Worm (Caenorhabditis elegans) whole organism, L1 larva: ENCODE data around the gene piga-1.
A peak's percentile ranks its signal among the peaks of the same experiment; 100 is the strongest.

ENCODE experiments used
- C16A3.4 ChIP-seq: fragments of 150-350 bp; optimal IDR thresholded peaks from 2 replicates; lab custom pipeline; 2014; ENCODE audit warnings: missing biosample characterization, missing genetic modification characterization
- C34B4.2 ChIP-seq: sonication (generic microtip); optimal IDR thresholded peaks from 2 replicates; lab custom pipeline; 2017; ENCODE audit warnings: mild to moderate bottlenecking, missing genetic modification characterization, missing compliant biosample characterization
- F16B12.6 ChIP-seq: fragments of 150-350 bp; optimal IDR thresholded peaks from 2 replicates; lab custom pipeline; 2014; ENCODE audit warnings: missing biosample characterization, missing genetic modification characterization
- aha-1 ChIP-seq: fragments of 150-350 bp; optimal IDR thresholded peaks from 2 replicates; lab custom pipeline; 2014; ENCODE audit warnings: missing biosample characterization, missing genetic modification characterization
- aly-2 ChIP-seq: fragments of 150-350 bp; optimal IDR thresholded peaks from 2 replicates; lab custom pipeline; 2014; ENCODE audit warnings: missing biosample characterization, missing genetic modification characterization
- ceh-63 ChIP-seq: fragments of 200-800 bp; sonication (Bioruptor generic); optimal IDR thresholded peaks from 2 replicates; lab custom pipeline; 2018; ENCODE audit warnings: mild to moderate bottlenecking, missing genetic modification characterization, missing compliant biosample characterization
- ces-1 ChIP-seq: fragments of 150-350 bp; optimal IDR thresholded peaks from 2 replicates; lab custom pipeline; 2014; ENCODE audit warnings: missing biosample characterization, missing genetic modification reagents, missing genetic modification characterization
- dpl-1 ChIP-seq, 3 experiments: fragments of 150-350 bp in 2 of 3; sonication (generic microtip) in 1 of 3; optimal IDR thresholded peaks; 2 replicates each; lab custom pipeline; 2014 to 2017; ENCODE audit warnings: missing biosample characterization in 3 of 3, missing genetic modification characterization in 3 of 3, missing genetic modification reagents in 3 of 3
- efl-1 ChIP-seq, 4 experiments: fragments of 150-350 bp; optimal IDR thresholded peaks in 3 of 4; peaks in 1 of 4; 1 replicate in 1 of 4; 2 replicates in 3 of 4; lab custom pipeline; 2014; ENCODE audit warnings: missing biosample characterization in 2 of 4, missing genetic modification characterization in 2 of 4, missing genetic modification reagents in 2 of 4
- efl-3 ChIP-seq: fragments of 200-800 bp; sonication (Bioruptor generic); optimal IDR thresholded peaks from 2 replicates; lab custom pipeline; 2018; ENCODE audit warnings: mild to moderate bottlenecking, missing genetic modification characterization, missing compliant biosample characterization
- elt-3 ChIP-seq, 6 experiments: fragments of 150-350 bp in 1 of 6; sonication (generic microtip); optimal IDR thresholded peaks; 2 replicates each; lab custom pipeline; 2017 to 2018; ENCODE audit warnings: missing biosample characterization in 6 of 6, missing genetic modification characterization in 6 of 6, inconsistent platforms in 1 of 6
- fkh-4 ChIP-seq: sonication (generic microtip); optimal IDR thresholded peaks from 2 replicates; lab custom pipeline; 2016; ENCODE audit warnings: missing compliant biosample characterization, missing genetic modification characterization, borderline replicate concordance
- fos-1 ChIP-seq: fragments of 150-350 bp; optimal IDR thresholded peaks from 2 replicates; lab custom pipeline; 2014; ENCODE audit warnings: missing biosample characterization, missing genetic modification characterization
- grh-1 ChIP-seq: fragments of 200-800 bp; sonication (Bioruptor generic); IDR thresholded peaks from 2 replicates; pipeline ENCODE4 v1.3.6; 2022; ENCODE audit warnings: missing genetic modification reagents, missing genetic modification characterization, missing compliant biosample characterization
- hpl-2 ChIP-seq: fragments of 150-350 bp; optimal IDR thresholded peaks from 2 replicates; lab custom pipeline; 2014; ENCODE audit warnings: missing biosample characterization, missing genetic modification reagents, missing genetic modification characterization
- lin-13 ChIP-seq: fragments of 150-350 bp; optimal IDR thresholded peaks from 2 replicates; lab custom pipeline; 2014; ENCODE audit warnings: missing biosample characterization, missing genetic modification reagents, missing genetic modification characterization
- lin-14 ChIP-seq: fragments of 200-800 bp; sonication (Bioruptor generic); optimal IDR thresholded peaks from 2 replicates; lab custom pipeline; 2018; ENCODE audit warnings: mild to moderate bottlenecking, missing genetic modification characterization, moderate library complexity, missing compliant biosample characterization
- lin-35 ChIP-seq, 2 experiments: fragments of 150-350 bp; optimal IDR thresholded peaks; 2 replicates each; lab custom pipeline; 2014; ENCODE audit warnings: missing biosample characterization in 2 of 2, missing genetic modification characterization in 2 of 2, missing genetic modification reagents in 2 of 2
- lin-39 ChIP-seq: fragments of 150-350 bp; optimal IDR thresholded peaks from 2 replicates; lab custom pipeline; 2014; ENCODE audit warnings: missing biosample characterization, missing genetic modification reagents, missing genetic modification characterization
- mab-9 ChIP-seq: fragments of 200-800 bp; sonication (Bioruptor generic); IDR thresholded peaks from 2 replicates; pipeline ENCODE4 v1.3.6; 2022; ENCODE audit warnings: missing genetic modification reagents, missing genetic modification characterization, missing compliant biosample characterization
- mep-1 ChIP-seq: fragments of 150-350 bp; optimal IDR thresholded peaks from 2 replicates; lab custom pipeline; 2014; ENCODE audit warnings: missing biosample characterization, missing genetic modification characterization
- nhr-11 ChIP-seq: fragments of 150-350 bp; optimal IDR thresholded peaks from 2 replicates; lab custom pipeline; 2014; ENCODE audit warnings: missing biosample characterization, missing genetic modification characterization
- nhr-20 ChIP-seq: sonication (generic microtip); optimal IDR thresholded peaks from 2 replicates; lab custom pipeline; 2016; ENCODE audit warnings: mild to moderate bottlenecking, missing genetic modification characterization, missing compliant biosample characterization
- nhr-28 ChIP-seq: fragments of 150-350 bp; optimal IDR thresholded peaks from 2 replicates; lab custom pipeline; 2014; ENCODE audit warnings: missing biosample characterization, missing genetic modification characterization
- nhr-84 ChIP-seq: sonication (generic microtip); optimal IDR thresholded peaks from 2 replicates; lab custom pipeline; 2017; ENCODE audit warnings: missing biosample characterization, missing genetic modification characterization
- nhr-85 ChIP-seq: sonication (generic microtip); peaks from one replicate; lab custom pipeline; 2016; ENCODE audit warnings: missing genetic modification characterization, inconsistent platforms, missing compliant biosample characterization
- pag-3 ChIP-seq: sonication (generic microtip); optimal IDR thresholded peaks from 2 replicates; lab custom pipeline; 2017; ENCODE audit warnings: missing genetic modification characterization, mild to moderate bottlenecking, missing compliant biosample characterization, antibody characterized with exemption, borderline replicate concordance; ENCODE audit not compliant: insufficient read depth
- pax-3 ChIP-seq: fragments of 200-800 bp; sonication (Bioruptor generic); optimal IDR thresholded peaks from 2 replicates; lab custom pipeline; 2018; ENCODE audit warnings: mild to moderate bottlenecking, missing genetic modification characterization, moderate library complexity, missing compliant biosample characterization
- rnt-1 ChIP-seq: sonication (generic microtip); optimal IDR thresholded peaks from 2 replicates; lab custom pipeline; 2016; ENCODE audit warnings: mild to moderate bottlenecking, missing genetic modification characterization, moderate library complexity, missing compliant biosample characterization
- snpc-4 ChIP-seq: fragments of 150-350 bp; optimal IDR thresholded peaks from 2 replicates; lab custom pipeline; 2014; ENCODE audit warnings: missing biosample characterization, missing genetic modification characterization
- tlp-1 ChIP-seq: fragments of 150-350 bp; optimal IDR thresholded peaks from 2 replicates; lab custom pipeline; 2014; ENCODE audit warnings: missing biosample characterization, missing genetic modification characterization
- unc-30 ChIP-seq: sonication (generic microtip); optimal IDR thresholded peaks from 2 replicates; lab custom pipeline; 2017; ENCODE audit warnings: missing biosample characterization, missing genetic modification characterization
- unc-86 ChIP-seq: sonication (generic microtip); optimal IDR thresholded peaks from 2 replicates; lab custom pipeline; 2016; ENCODE audit warnings: missing genetic modification characterization, missing compliant biosample characterization
- vab-15 ChIP-seq: sonication (generic microtip); optimal IDR thresholded peaks from 2 replicates; lab custom pipeline; 2017; ENCODE audit warnings: missing genotype, mild to moderate bottlenecking, missing genetic modification characterization, missing compliant biosample characterization
- zag-1 ChIP-seq: fragments of 150-350 bp; optimal IDR thresholded peaks from 2 replicates; lab custom pipeline; 2014; ENCODE audit warnings: missing biosample characterization, missing genetic modification characterization

The piga-1 gene

DNA sequence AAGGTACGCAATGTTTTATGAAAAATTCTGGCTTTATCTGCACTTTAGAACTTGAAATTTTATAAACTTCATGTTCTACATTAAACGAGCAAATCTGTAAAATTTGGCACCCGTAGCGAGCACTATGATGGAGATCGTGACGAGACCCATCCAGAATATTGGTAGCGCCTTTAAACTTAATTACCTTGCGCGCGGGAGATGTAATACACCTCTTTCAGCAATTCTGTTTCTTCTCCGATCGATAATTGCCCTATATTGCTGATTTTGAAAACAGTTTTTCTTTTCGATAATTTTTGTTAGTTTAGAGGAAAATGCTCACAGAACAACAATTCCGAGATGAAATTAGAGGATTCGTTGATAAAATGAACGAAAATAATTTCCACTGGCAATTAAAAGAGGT is 2.7 kb downstream of the piga-1 start, which contains the start of gene atg-10:
TSS of gene atg-10 (plus strand) at position 301 of the 400 bp plus-strand sequence.
- no peak for TF ChIP-seq nhr-28 (tag; lab: Kevin White, UChicago)
- no peak for TF ChIP-seq efl-3
- no peak for TF ChIP-seq nhr-11 (tag; lab: Kevin White, UChicago)
- no peak for TF ChIP-seq fos-1

- TF ChIP-seq aha-1 (tag; lab: Kevin White, UChicago): no peak
- no peak for TF ChIP-seq aly-2 (tag; lab: Kevin White, UChicago)
- peak; percentile 13 for TF ChIP-seq F16B12.6 (tag; lab: Kevin White, UChicago)
- TF ChIP-seq tlp-1 (tag; lab: Kevin White, UChicago): no peak
- peak; percentile 30 for TF ChIP-seq rnt-1 (tag; lab: Kevin White, UChicago)
- no peak for TF ChIP-seq pax-3
- TF ChIP-seq ces-1 (GFP tag; lab: Kevin White, UChicago): no peak
- TF ChIP-seq grh-1 (GFP tag; lab: Robert Waterston, UW): no peak
- TF ChIP-seq mab-9 (GFP tag; lab: Robert Waterston, UW): no peak
- no peak for TF ChIP-seq pag-3 (tag; lab: Kevin White, UChicago)
- TF ChIP-seq lin-13 (GFP tag; lab: Kevin White, UChicago): no peak
- peak; percentile 72 for TF ChIP-seq lin-14
- TF ChIP-seq efl-1 (optimal IDR thresholded peaks at IDR 0.05; lab: Kevin White, UChicago): peak in 1 of 2 experiments; percentile 17
- TF ChIP-seq efl-1 (GFP tag; optimal IDR thresholded peaks at IDR 0.05 in 1 of 2; lab: Kevin White, UChicago): peak in 1 of 2 experiments; percentile 92
- TF ChIP-seq nhr-20 (tag; lab: Kevin White, UChicago): peak; percentile 58
- TF ChIP-seq fkh-4 (tag; lab: Kevin White, UChicago): no peak
- TF ChIP-seq lin-35 (GFP tag; optimal IDR thresholded peaks at IDR 0.05; lab: Kevin White, UChicago): peak in 1 of 2 experiments; percentile 58
- peak in 2 of 6 experiments; percentile 44 to 91 for TF ChIP-seq elt-3 (tag; optimal IDR thresholded peaks at IDR 0.05; lab: Kevin White, UChicago)
- TF ChIP-seq C16A3.4: peak; percentile 52
- TF ChIP-seq ceh-63: no peak
- peak; percentile 59 for TF ChIP-seq mep-1 (tag; lab: Kevin White, UChicago)
- peak in 2 of 3 experiments; percentile 4 to 8 for TF ChIP-seq dpl-1 (GFP tag; optimal IDR thresholded peaks at IDR 0.05; lab: Kevin White, UChicago)
- no peak for TF ChIP-seq nhr-11 (tag; lab: Kevin White, UChicago)
These were observed 10.8 kb downstream of the piga-1 start, which contains the start of gene pyr-1 for ce11 chrII:8650644-8651159. Gene pyr-1 (plus strand): TSS chrII:8651109.

- TF ChIP-seq snpc-4 (tag; lab: Kevin White, UChicago): no peak
- no peak for TF ChIP-seq lin-39 (tag; lab: Kevin White, UChicago)
These were observed 12.7 kb downstream of the piga-1 start for ce11 chrII:8648843-8649242.

ce11 chrII:8646437-8646836 is 15.1 kb downstream of the piga-1 start:
- no peak for TF ChIP-seq vab-15 (tag; lab: Kevin White, UChicago)
- TF ChIP-seq unc-86: no peak
- no peak for TF ChIP-seq nhr-84 (tag; lab: Kevin White, UChicago)
- no peak for TF ChIP-seq aha-1 (tag; lab: Kevin White, UChicago)
- TF ChIP-seq unc-30 (tag; lab: Kevin White, UChicago): no peak
- no peak for TF ChIP-seq C34B4.2
- TF ChIP-seq zag-1 (tag; lab: Kevin White, UChicago): no peak
- TF ChIP-seq hpl-2 (GFP tag; lab: Kevin White, UChicago): no peak
- no peak for TF ChIP-seq nhr-85 (tag; lab: Kevin White, UChicago)
- TF ChIP-seq efl-3: no peak
- TF ChIP-seq, all 84 proteins: peak for 0
